Worm (Caenorhabditis elegans) whole organism, early embryonic: Measurements from ENCODE around the gene F49E11.7.

ENCODE experiments used
- aly-1 ChIP-seq: sonication (generic microtip); optimal IDR thresholded peaks from 2 replicates; lab custom pipeline; 2016; ENCODE audit warnings: missing genetic modification characterization, missing compliant biosample characterization
- ama-1 ChIP-seq: fragments of 150-350 bp; optimal IDR thresholded peaks from 2 replicates; lab custom pipeline; 2014
- ets-7 ChIP-seq: sonication (generic microtip); optimal IDR thresholded peaks from 2 replicates; lab custom pipeline; 2016; ENCODE audit warnings: missing genotype, missing genetic modification characterization, missing compliant biosample characterization
- flt-1 ChIP-seq: fragments of 200-800 bp; sonication (Bioruptor generic); IDR thresholded peaks from 2 replicates; pipeline ENCODE4 v1.3.6; 2022; ENCODE audit warnings: missing genetic modification characterization, missing compliant biosample characterization
- hmg-4 ChIP-seq: fragments of 200-800 bp; sonication (Bioruptor generic); optimal IDR thresholded peaks from 2 replicates; lab custom pipeline; 2018; ENCODE audit warnings: mild to moderate bottlenecking, missing genetic modification characterization, missing compliant biosample characterization
- hnd-1 ChIP-seq: sonication (generic microtip); optimal IDR thresholded peaks from 2 replicates; lab custom pipeline; 2016; ENCODE audit warnings: missing genetic modification characterization, missing compliant biosample characterization
- sea-1 ChIP-seq: fragments of 200-800 bp; sonication (Bioruptor generic); conservative IDR thresholded peaks from 2 replicates; pipeline ENCODE4 v1.3.6; 2022; ENCODE audit warnings: missing genetic modification characterization, missing compliant biosample characterization
- tbx-11 ChIP-seq: fragments of 200-800 bp; sonication (Bioruptor generic); IDR thresholded peaks from 2 replicates; pipeline ENCODE4 v1.3.6; 2022; ENCODE audit warnings: missing genetic modification characterization, missing compliant biosample characterization

- TF ChIP-seq ama-1 (lab: Kevin White, UChicago) (no peak), aly-1 (tag; lab: Kevin White, UChicago) (no peak), flt-1 (GFP tag; lab: Robert Waterston, UW) (no peak), hnd-1 (no peak), sea-1 (GFP tag; lab: Robert Waterston, UW) (no peak), hmg-4 (GFP tag; lab: Kevin White, UChicago) (no peak), tbx-11 (GFP tag; lab: Robert Waterston, UW) (no peak), ets-7 (tag; lab: Kevin White, UChicago) (no peak)
Measured at ce11 chrIV:13085675-13086074, 33.0 kb downstream of the F49E11.7 start.
